Worm (Caenorhabditis elegans): Measurements from ENCODE around the gene ZK809.1.

The ZK809.1 gene

DNA sequence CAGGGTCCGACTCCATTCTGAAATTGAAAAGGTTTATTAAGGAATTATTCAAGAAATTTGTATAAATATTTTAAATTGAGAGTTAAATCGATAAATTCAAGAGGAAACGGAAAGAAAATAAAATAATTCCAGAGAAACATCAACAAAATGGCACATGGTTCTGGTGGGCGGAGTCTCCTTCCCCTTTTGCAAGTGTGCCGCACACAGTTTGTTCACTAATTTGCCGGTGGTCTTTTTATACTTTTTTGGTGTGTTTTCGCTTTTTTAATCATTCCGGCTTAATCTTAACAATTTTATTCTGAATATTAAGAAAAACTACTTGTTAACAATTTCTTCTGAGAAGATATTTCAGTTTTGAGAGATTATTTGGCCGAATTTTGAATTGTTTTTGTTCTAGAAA is 37.0 kb upstream of the ZK809.1 start, which contains the start of the genes ragc-1 and Y24F12A.1 (continued):
- TF ChIP-seq ceh-16 (tag; optimal IDR thresholded peaks at IDR 0.05): no peak
- no peak for TF ChIP-seq nhr-23 (tag; optimal IDR thresholded peaks at IDR 0.05)
- no peak for TF ChIP-seq nhr-10 (tag; optimal IDR thresholded peaks at IDR 0.05)
- no peak for TF ChIP-seq ZK546.5 (tag; optimal IDR thresholded peaks at IDR 0.05)
- TF ChIP-seq unc-55 (GFP tag; optimal IDR thresholded peaks at IDR 0.05): peak; percentile 68

DNA sequence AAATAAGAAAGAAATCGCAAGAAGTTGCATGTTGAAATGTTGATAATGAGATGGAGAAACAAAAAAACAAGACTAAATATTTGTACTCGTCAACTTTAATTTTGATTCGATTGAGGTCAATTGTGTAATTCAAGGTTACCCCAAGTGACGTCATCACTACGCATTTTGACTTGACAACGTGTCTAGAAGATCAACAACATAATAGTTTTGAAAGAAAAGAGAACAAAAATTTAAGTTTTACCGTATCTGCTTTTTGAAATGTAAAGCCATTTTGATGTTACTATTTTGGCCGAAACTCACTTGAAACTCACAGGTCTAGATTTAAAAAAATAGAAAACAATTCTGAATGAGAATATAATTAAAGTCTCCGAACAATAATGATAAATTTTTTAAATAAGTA is 21.0 kb upstream of the ZK809.1 start, which contains the start of gene dsl-5:
Gene dsl-5, minus strand, starts transcription at position 101 of the 400 bp plus-strand sequence.
- TF ChIP-seq nhr-25 (tag; optimal IDR thresholded peaks at IDR 0.05) (peak; percentile 8), unc-39 (tag; optimal IDR thresholded peaks at IDR 0.05) (no peak)

DNA sequence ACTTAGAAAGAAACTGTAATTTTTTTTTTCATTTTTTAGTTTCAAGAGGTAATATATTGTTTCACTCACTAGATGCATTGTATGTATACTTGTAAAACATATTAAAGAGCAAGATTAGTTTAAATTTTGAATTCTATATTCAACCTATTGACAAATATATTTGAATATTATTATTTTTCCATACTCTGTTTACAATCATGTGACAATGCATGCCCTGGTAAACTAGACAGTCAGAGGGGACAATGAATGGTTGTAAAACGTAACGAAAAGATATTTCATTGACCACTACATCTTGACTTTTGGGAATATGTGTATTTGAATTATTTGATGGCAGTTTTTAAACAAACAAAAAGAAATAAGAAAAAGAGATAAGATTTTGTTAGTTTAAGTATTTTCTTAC is 19.6 kb upstream of the ZK809.1 start:
- TF ChIP-seq mdl-1 (tag; optimal IDR thresholded peaks at IDR 0.05) (no peak), ZK546.5 (tag; optimal IDR thresholded peaks at IDR 0.05) (no peak), nhr-10 (tag; optimal IDR thresholded peaks at IDR 0.05) (no peak), nhr-25 (tag; optimal IDR thresholded peaks at IDR 0.05) (no peak), skn-1 (tag; optimal IDR thresholded peaks at IDR 0.05) (no peak), nhr-129 (tag; optimal IDR thresholded peaks at IDR 0.05) (no peak), aly-2 (tag; optimal IDR thresholded peaks at IDR 0.05) (no peak), elt-3 (tag; optimal IDR thresholded peaks at IDR 0.05) (no peak), egl-27 (tag; optimal IDR thresholded peaks at IDR 0.05) (no peak), ama-1 (optimal IDR thresholded peaks at IDR 0.05) (no peak), nhr-11 (tag; optimal IDR thresholded peaks at IDR 0.05) (no peak), crh-2 (tag; optimal IDR thresholded peaks at IDR 0.05) (no peak), snpc-4 (tag; optimal IDR thresholded peaks at IDR 0.05) (no peak)

DNA sequence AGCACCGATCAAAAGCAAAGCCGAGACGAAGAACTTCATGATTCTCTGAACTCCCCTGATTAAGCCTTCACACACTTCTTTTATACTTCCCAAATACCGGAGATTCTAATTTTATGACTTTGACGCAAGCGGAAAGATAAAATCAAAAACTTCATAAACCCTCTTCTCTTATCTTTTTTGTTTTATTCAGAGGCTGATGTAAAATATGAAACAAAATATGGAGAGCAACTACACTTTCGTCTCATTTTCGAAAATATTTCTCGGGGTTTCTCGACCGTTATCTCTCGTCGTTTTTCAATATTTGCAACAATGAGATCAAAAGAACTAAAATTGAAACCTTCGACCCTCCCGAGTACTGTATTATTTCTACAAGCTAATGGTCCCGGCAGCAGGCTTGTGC is 18.8 kb upstream of the ZK809.1 start, which contains the start of gene lys-4:
Gene lys-4, minus strand, starts transcription at position 115 of the 400 bp plus-strand sequence.
- no peak for TF ChIP-seq nhr-77 (tag; optimal IDR thresholded peaks at IDR 0.05)
- TF ChIP-seq dmd-4 (tag; optimal IDR thresholded peaks at IDR 0.05): no peak
- peak; percentile 38 for TF ChIP-seq fos-1 (tag; optimal IDR thresholded peaks at IDR 0.05)
- TF ChIP-seq zag-1 (tag; optimal IDR thresholded peaks at IDR 0.05): no peak
- peak; percentile 25 for TF ChIP-seq sma-9 (GFP tag; optimal IDR thresholded peaks at IDR 0.05)
- TF ChIP-seq sma-9 (tag; optimal IDR thresholded peaks at IDR 0.05): no peak
- TF ChIP-seq lsy-2 (tag; optimal IDR thresholded peaks at IDR 0.05): no peak
- TF ChIP-seq egl-27 (tag; optimal IDR thresholded peaks at IDR 0.05): no peak
- no peak for TF ChIP-seq nhr-237 (tag; optimal IDR thresholded peaks at IDR 0.05)

DNA sequence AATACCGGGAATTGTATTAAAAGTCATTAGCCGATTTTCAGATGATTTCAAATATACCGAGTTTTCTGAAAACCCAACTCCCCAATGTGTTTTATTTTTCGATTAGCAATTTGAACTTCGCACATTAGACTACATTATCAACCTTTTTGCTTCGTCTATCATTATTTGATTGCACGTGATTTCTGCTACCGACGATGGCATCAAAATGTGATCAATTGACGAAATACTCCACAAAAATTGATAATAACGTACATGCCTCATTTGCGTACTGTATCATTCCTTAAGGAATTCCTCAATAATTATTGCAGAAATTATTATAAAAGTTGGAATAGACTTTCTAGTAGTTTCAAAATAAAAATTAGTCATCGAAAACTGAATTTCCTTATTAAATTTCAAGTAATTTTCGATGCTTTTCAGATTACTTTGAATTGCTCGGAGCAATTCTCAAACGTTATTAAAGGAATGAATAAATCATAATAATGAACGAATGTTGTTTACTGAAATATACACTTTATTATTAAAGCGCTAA is 18.1 kb upstream of the ZK809.1 start:
- TF ChIP-seq sma-3 (GFP tag; optimal IDR thresholded peaks at IDR 0.05) (no peak), nhr-237 (tag; optimal IDR thresholded peaks at IDR 0.05) (no peak), fos-1 (tag; optimal IDR thresholded peaks at IDR 0.05) (peak; percentile 40), zag-1 (tag; optimal IDR thresholded peaks at IDR 0.05) (no peak), sma-9 (GFP tag; optimal IDR thresholded peaks at IDR 0.05) (peak; percentile 54), sma-9 (tag; optimal IDR thresholded peaks at IDR 0.05) (no peak), gmeb-1 (tag; optimal IDR thresholded peaks at IDR 0.05) (peak; percentile 7), crh-2 (tag; optimal IDR thresholded peaks at IDR 0.05) (peak; percentile 27)

DNA sequence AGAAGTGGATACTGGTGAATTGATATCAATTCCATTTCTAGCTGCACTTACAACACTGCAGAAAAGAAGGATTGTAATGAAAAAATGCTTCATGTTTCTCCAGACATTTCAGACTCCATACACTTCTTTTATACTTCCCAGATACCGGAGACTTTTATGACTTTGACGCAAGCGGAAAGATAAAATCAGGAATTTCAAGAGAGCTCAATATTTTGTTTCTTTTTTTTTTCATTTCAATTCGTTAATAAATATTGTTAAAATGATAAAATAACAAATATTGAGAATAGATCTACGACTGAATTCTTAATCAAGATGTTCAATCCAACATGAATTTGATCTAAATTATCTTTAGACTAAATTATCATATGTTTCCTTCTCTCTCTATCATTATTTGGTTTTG is 16.4 kb upstream of the ZK809.1 start, which contains the start of gene lys-5:
Gene lys-5, minus strand, starts transcription at position 101 of the 400 bp plus-strand sequence.
- no peak for TF ChIP-seq nhr-237 (tag; optimal IDR thresholded peaks at IDR 0.05)
- TF ChIP-seq nhr-11 (tag; optimal IDR thresholded peaks at IDR 0.05): no peak
- TF ChIP-seq ztf-11 (tag; optimal IDR thresholded peaks at IDR 0.05): no peak

DNA sequence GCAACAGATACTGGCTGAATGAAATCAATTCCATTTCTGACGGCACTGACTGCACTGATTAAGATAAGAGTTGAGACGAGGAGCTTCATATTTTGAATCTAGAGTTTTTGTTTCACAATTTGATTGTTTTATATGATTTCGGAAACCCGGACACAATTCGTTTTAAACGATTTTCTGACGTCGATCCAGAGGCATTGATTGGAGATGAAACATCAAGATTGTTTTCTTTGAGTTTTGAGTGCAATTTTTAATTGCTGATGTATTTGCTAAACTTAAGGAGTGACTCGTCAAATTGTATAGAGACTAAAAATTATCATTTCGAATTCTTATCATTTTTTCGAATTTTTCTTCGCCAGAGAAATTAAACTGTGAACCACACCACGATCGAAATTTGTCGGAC is 14.1 kb upstream of the ZK809.1 start, which contains the start of gene lys-6:
Gene lys-6, minus strand, starts transcription at position 101 of the 400 bp plus-strand sequence.
- TF ChIP-seq mbf-1 (tag; optimal IDR thresholded peaks at IDR 0.05) (no peak), dmd-4 (tag; optimal IDR thresholded peaks at IDR 0.05) (no peak), nhr-11 (tag; optimal IDR thresholded peaks at IDR 0.05) (no peak), sem-4 (tag; optimal IDR thresholded peaks at IDR 0.05) (no peak), elt-3 (tag; optimal IDR thresholded peaks at IDR 0.05) (no peak), alr-1 (tag; optimal IDR thresholded peaks at IDR 0.05) (no peak), egl-27 (tag; optimal IDR thresholded peaks at IDR 0.05) (no peak), crh-2 (tag; optimal IDR thresholded peaks at IDR 0.05) (no peak), blmp-1 (tag; optimal IDR thresholded peaks at IDR 0.05; ENCODE audit: insufficient read depth) (no peak), ztf-1 (GFP tag; conservative IDR thresholded peaks at IDR 0.05) (no peak), skn-1 (tag; optimal IDR thresholded peaks at IDR 0.05) (no peak), Y55F3AM.14 (GFP tag; optimal IDR thresholded peaks at IDR 0.05) (no peak), lin-39 (tag; optimal IDR thresholded peaks at IDR 0.05) (no peak), zag-1 (tag; optimal IDR thresholded peaks at IDR 0.05) (no peak), nhr-10 (tag; optimal IDR thresholded peaks at IDR 0.05) (no peak)

All from whole organism, L2 larva.